Worm (Caenorhabditis elegans) whole organism, young adult: ENCODE results near the gene spon-1.
"Not testable (repeated sequence)": the region's sequence is repeated elsewhere in the genome, so short reads cannot be mapped to it uniquely, and the experiment has no call there.

Experiments
- B0336.3 ChIP-seq: fragments of 200-800 bp; sonication (Bioruptor generic); IDR thresholded peaks from 2 replicates; pipeline ENCODE4 v1.3.6; 2022; ENCODE audit warnings: missing genetic modification characterization, missing compliant biosample characterization
- F22D6.2 ChIP-seq: sonication (generic microtip); optimal IDR thresholded peaks from 2 replicates; lab custom pipeline; 2016; ENCODE audit warnings: mild to moderate bottlenecking, missing genetic modification characterization, missing compliant biosample characterization
- F33H1.4 ChIP-seq: fragments of 200-800 bp; sonication (Bioruptor generic); IDR thresholded peaks from 2 replicates; pipeline ENCODE4 v1.3.6; 2022; ENCODE audit warnings: missing genetic modification reagents, missing genetic modification characterization, missing compliant biosample characterization
- F39B2.1 ChIP-seq: fragments of 200-800 bp; sonication (Bioruptor generic); IDR thresholded peaks from 2 replicates; pipeline ENCODE4 v1.3.6; 2022; ENCODE audit warnings: missing genetic modification reagents, missing genetic modification characterization, missing compliant biosample characterization
- K11D2.4 ChIP-seq: fragments of 200-800 bp; sonication (Bioruptor generic); IDR thresholded peaks from 2 replicates; pipeline ENCODE4 v1.3.6; 2022; ENCODE audit warnings: missing genetic modification reagents, missing genetic modification characterization, missing compliant biosample characterization
- Y79H2A.3 ChIP-seq: fragments of 200-800 bp; sonication (Bioruptor generic); conservative IDR thresholded peaks from 2 replicates; pipeline ENCODE4 v1.3.6; 2022; ENCODE audit warnings: missing genetic modification reagents, missing genetic modification characterization, missing compliant biosample characterization
- aptf-3 ChIP-seq: fragments of 200-800 bp; sonication (Bioruptor generic); IDR thresholded peaks from 2 replicates; pipeline ENCODE4 v1.3.6; 2022; ENCODE audit warnings: missing genetic modification characterization, missing compliant biosample characterization
- atf-7 ChIP-seq: sonication (generic microtip); optimal IDR thresholded peaks from 2 replicates; lab custom pipeline; 2017; ENCODE audit warnings: mild to moderate bottlenecking, missing genetic modification characterization, missing compliant biosample characterization
- attf-3 ChIP-seq: fragments of 200-800 bp; sonication (Bioruptor generic); conservative IDR thresholded peaks from 2 replicates; pipeline ENCODE4 v1.3.6; 2022; ENCODE audit warnings: missing genetic modification reagents, missing genetic modification characterization, missing compliant biosample characterization
- bed-1 ChIP-seq: fragments of 200-800 bp; sonication (Bioruptor generic); IDR thresholded peaks from 2 replicates; pipeline ENCODE4 v1.3.6; 2022; ENCODE audit warnings: missing genetic modification reagents, missing genetic modification characterization, missing compliant biosample characterization
- ccch-3 ChIP-seq: fragments of 200-800 bp; sonication (Bioruptor generic); optimal IDR thresholded peaks from 2 replicates; lab custom pipeline; 2018; ENCODE audit warnings: mild to moderate bottlenecking, missing genetic modification characterization, missing compliant biosample characterization
- ceh-27 ChIP-seq: fragments of 200-800 bp; sonication (Bioruptor generic); optimal IDR thresholded peaks from 2 replicates; lab custom pipeline; 2018; ENCODE audit warnings: mild to moderate bottlenecking, missing genetic modification characterization, moderate library complexity, missing compliant biosample characterization
- die-1 ChIP-seq: sonication (generic microtip); optimal IDR thresholded peaks from 2 replicates; lab custom pipeline; 2016; ENCODE audit warnings: missing genotype, mild to moderate bottlenecking, missing genetic modification characterization, missing compliant biosample characterization
- efl-1 ChIP-seq: fragments of 150-350 bp; optimal IDR thresholded peaks from 2 replicates; lab custom pipeline; 2014; ENCODE audit warnings: missing biosample characterization, missing genetic modification reagents, missing genetic modification characterization
- egl-18 ChIP-seq: fragments of 200-800 bp; sonication (Bioruptor generic); IDR thresholded peaks from 2 replicates; pipeline ENCODE4 v1.3.6; 2022; ENCODE audit warnings: missing genetic modification reagents, missing genetic modification characterization, missing compliant biosample characterization
- ekl-4 ChIP-seq: fragments of 200-800 bp; sonication (Bioruptor generic); IDR thresholded peaks from 2 replicates; pipeline ENCODE4 v1.3.6; 2022; ENCODE audit warnings: missing genetic modification reagents, missing genetic modification characterization, missing compliant biosample characterization
- him-1 ChIP-seq: sonication (generic microtip); optimal IDR thresholded peaks from 2 replicates; lab custom pipeline; 2016; ENCODE audit warnings: missing genotype, missing genetic modification reagents, missing genetic modification characterization, missing compliant biosample characterization
- hlh-12 ChIP-seq: sonication (generic microtip); optimal IDR thresholded peaks from 2 replicates; lab custom pipeline; 2016; ENCODE audit warnings: missing genetic modification characterization, missing compliant biosample characterization
- hlh-26 ChIP-seq: fragments of 200-800 bp; sonication (Bioruptor generic); conservative IDR thresholded peaks from 2 replicates; pipeline ENCODE4 v1.3.6; 2022; ENCODE audit warnings: missing genetic modification reagents, missing genetic modification characterization, missing compliant biosample characterization
- hmg-1.2 ChIP-seq: fragments of 200-800 bp; sonication (Bioruptor generic); IDR thresholded peaks from 2 replicates; pipeline ENCODE4 v1.3.6; 2022; ENCODE audit warnings: missing genetic modification reagents, missing genetic modification characterization, missing compliant biosample characterization
- hsf-1 ChIP-seq: fragments of 200-800 bp; sonication (Bioruptor generic); IDR thresholded peaks from 2 replicates; pipeline ENCODE4 v1.3.6; 2022; ENCODE audit warnings: missing genetic modification reagents, missing genetic modification characterization, missing compliant biosample characterization
- lag-1 ChIP-seq: fragments of 200-800 bp; sonication (Bioruptor generic); IDR thresholded peaks from 2 replicates; pipeline ENCODE4 v1.3.6; 2022; ENCODE audit warnings: missing genetic modification reagents, missing genetic modification characterization, missing compliant biosample characterization
- let-607 ChIP-seq, 2 experiments: fragments of 200-800 bp in 1 of 2; sonication (Bioruptor generic) in 1 of 2; sonication (generic microtip) in 1 of 2; optimal IDR thresholded peaks; 2 replicates each; lab custom pipeline; 2016 to 2018; ENCODE audit warnings: mild to moderate bottlenecking in 2 of 2, missing compliant biosample characterization in 2 of 2, missing genetic modification characterization in 2 of 2, moderate library complexity in 2 of 2, missing genotype in 1 of 2
- lin-35 ChIP-seq, 3 experiments: fragments of 150-350 bp in 2 of 3; sonication (generic microtip) in 1 of 3; optimal IDR thresholded peaks; 2 replicates each; lab custom pipeline; 2014 to 2018; ENCODE audit warnings: missing biosample characterization in 3 of 3, missing genetic modification characterization in 3 of 3, missing genetic modification reagents in 3 of 3
- lin-40 ChIP-seq: sonication (generic microtip); optimal IDR thresholded peaks from 2 replicates; lab custom pipeline; 2016; ENCODE audit warnings: missing genetic modification characterization, mild to moderate bottlenecking, missing compliant biosample characterization, missing genotype, missing genetic modification reagents
- madf-3 ChIP-seq: fragments of 200-800 bp; sonication (Bioruptor generic); IDR thresholded peaks from 2 replicates; pipeline ENCODE4 v1.3.6; 2022; ENCODE audit warnings: missing genetic modification reagents, missing genetic modification characterization, missing compliant biosample characterization
- madf-6 ChIP-seq: fragments of 200-800 bp; sonication (Bioruptor generic); IDR thresholded peaks from 2 replicates; pipeline ENCODE4 v1.3.6; 2022; ENCODE audit warnings: missing genetic modification reagents, missing genetic modification characterization, missing compliant biosample characterization
- madf-8 ChIP-seq: fragments of 200-800 bp; sonication (Bioruptor generic); conservative IDR thresholded peaks from 2 replicates; pipeline ENCODE4 v1.3.6; 2022; ENCODE audit warnings: missing genetic modification reagents, missing genetic modification characterization, missing compliant biosample characterization
- mcd-1 ChIP-seq: fragments of 200-800 bp; sonication (Bioruptor generic); IDR thresholded peaks from 2 replicates; pipeline ENCODE4 v1.3.6; 2022; ENCODE audit warnings: missing genetic modification reagents, missing genetic modification characterization, missing compliant biosample characterization
- mes-4 ChIP-seq: sonication (generic microtip); optimal IDR thresholded peaks from 2 replicates; lab custom pipeline; 2016; ENCODE audit warnings: missing genotype, missing genetic modification characterization, missing compliant biosample characterization
- nfya-2 ChIP-seq: fragments of 200-800 bp; sonication (Bioruptor generic); IDR thresholded peaks from 2 replicates; pipeline ENCODE4 v1.3.6; 2022; ENCODE audit warnings: missing genetic modification reagents, missing genetic modification characterization, missing compliant biosample characterization
- nfyb-1 ChIP-seq: fragments of 200-800 bp; sonication (Bioruptor generic); IDR thresholded peaks from 2 replicates; pipeline ENCODE4 v1.3.6; 2022; ENCODE audit warnings: missing genetic modification reagents, missing genetic modification characterization, missing compliant biosample characterization
- nhr-27 ChIP-seq: fragments of 200-800 bp; sonication (Bioruptor generic); optimal IDR thresholded peaks from 2 replicates; lab custom pipeline; 2018; ENCODE audit warnings: mild to moderate bottlenecking, missing genetic modification characterization, moderate library complexity, missing compliant biosample characterization
- rcor-1 ChIP-seq: fragments of 200-800 bp; sonication (Bioruptor generic); IDR thresholded peaks from 2 replicates; pipeline ENCODE4 v1.3.6; 2022; ENCODE audit warnings: missing genetic modification reagents, missing genetic modification characterization, missing compliant biosample characterization
- repo-1 ChIP-seq: sonication (generic microtip); optimal IDR thresholded peaks from 2 replicates; lab custom pipeline; 2017; ENCODE audit warnings: mild to moderate bottlenecking, missing genetic modification characterization, missing compliant biosample characterization
- sea-2 ChIP-seq: fragments of 200-800 bp; sonication (Bioruptor generic); IDR thresholded peaks from 2 replicates; pipeline ENCODE4 v1.3.6; 2022; ENCODE audit warnings: missing genetic modification characterization, missing compliant biosample characterization
- snpc-1.1 ChIP-seq: sonication (generic microtip); optimal IDR thresholded peaks from 2 replicates; lab custom pipeline; 2017; ENCODE audit warnings: missing genetic modification characterization, mild to moderate bottlenecking, missing compliant biosample characterization, antibody characterized with exemption, moderate library complexity, missing genotype, missing genetic modification reagents; ENCODE audit not compliant: insufficient read depth
- tbx-9 ChIP-seq: sonication (generic microtip); optimal IDR thresholded peaks from 2 replicates; lab custom pipeline; 2016; ENCODE audit warnings: borderline replicate concordance, missing genetic modification characterization, inconsistent platforms, missing compliant biosample characterization
- ztf-18 ChIP-seq: sonication (generic microtip); optimal IDR thresholded peaks from 2 replicates; lab custom pipeline; 2016; ENCODE audit warnings: missing genotype, mild to moderate bottlenecking, missing genetic modification characterization, missing compliant biosample characterization
- ztf-22 ChIP-seq: fragments of 200-800 bp; sonication (Bioruptor generic); optimal IDR thresholded peaks from 2 replicates; lab custom pipeline; 2018; ENCODE audit warnings: mild to moderate bottlenecking, missing genetic modification characterization, moderate library complexity, missing compliant biosample characterization

The spon-1 gene

DNA sequence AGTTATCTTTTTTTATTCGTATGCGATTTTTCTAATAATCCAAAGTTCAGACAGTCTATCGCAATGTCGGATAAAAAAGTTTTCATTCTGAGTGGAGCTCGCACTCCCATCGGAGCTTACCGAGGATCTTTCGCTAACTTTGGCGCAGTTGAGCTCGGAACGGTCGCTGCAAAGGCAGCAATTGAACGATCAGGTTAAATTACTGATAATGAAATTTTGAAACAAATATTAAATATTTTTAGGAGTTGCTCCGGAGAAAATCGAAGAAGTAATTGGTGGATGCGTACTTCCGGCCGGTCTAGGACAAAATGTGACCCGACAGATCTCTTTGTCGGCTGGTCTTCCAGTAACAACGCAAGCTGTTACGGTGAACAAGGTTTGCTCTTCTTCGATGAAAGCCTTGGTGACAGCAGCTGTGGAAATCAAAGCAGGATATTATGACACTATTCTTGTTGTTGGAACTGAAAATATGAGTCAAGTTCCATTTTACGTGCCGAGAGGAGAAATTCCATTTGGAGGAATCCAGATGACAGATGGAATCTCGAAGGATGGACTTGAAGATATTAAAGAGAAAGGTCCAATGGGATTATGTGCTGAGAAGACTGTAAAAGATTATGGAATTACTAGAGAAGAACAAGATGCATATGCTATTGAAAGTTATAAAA lies 40.7 kb upstream of the spon-1 start, which contains the start of gene T02G5.7 (continued):
- no peak for TF ChIP-seq let-607 (tag; optimal IDR thresholded peaks at IDR 0.05; lab: Kevin White, UChicago)
- peak; percentile 20 for TF ChIP-seq ztf-22
- TF ChIP-seq ztf-18 (tag; lab: Kevin White, UChicago) = peak; percentile 15
- no peak for TF ChIP-seq Y79H2A.3 (GFP tag; lab: Robert Waterston, UW)
- 0 out of 2 replicates have a peak, but pooled peaks have one; percentile 17 for TF ChIP-seq ekl-4 (GFP tag; lab: Robert Waterston, UW)
- peak; percentile 8 for TF ChIP-seq repo-1
- peak; percentile 36 for TF ChIP-seq mcd-1 (GFP tag; lab: Robert Waterston, UW)
- no peak for TF ChIP-seq F33H1.4 (GFP tag; lab: Robert Waterston, UW)
- no peak for TF ChIP-seq F39B2.1 (GFP tag; lab: Robert Waterston, UW)
- TF ChIP-seq efl-1 (GFP tag; lab: Kevin White, UChicago) = no peak
- TF ChIP-seq nfyb-1 = peak; percentile 42; the same call in 1 of the 2 replicates
- no peak; the same call in 1 of the 2 replicates for TF ChIP-seq K11D2.4 (GFP tag; lab: Robert Waterston, UW)
- TF ChIP-seq egl-18 (GFP tag; lab: Robert Waterston, UW) = no peak
- TF ChIP-seq attf-3 (GFP tag; lab: Robert Waterston, UW) = no peak
- no peak; the same call in 1 of the 2 replicates for TF ChIP-seq hmg-1.2 (GFP tag; lab: Robert Waterston, UW)
- TF ChIP-seq nhr-27 (tag; lab: Kevin White, UChicago) = no peak
- TF ChIP-seq bed-1 (GFP tag; lab: Robert Waterston, UW) = no peak
- peak; percentile 59; the same call in 1 of the 2 replicates for TF ChIP-seq B0336.3 (GFP tag; lab: Robert Waterston, UW)
- TF ChIP-seq, all 124 proteins: peak for 18

- not testable (repeated sequence) for TF ChIP-seq mes-4 (tag; lab: Kevin White, UChicago); hsf-1 (GFP tag; lab: Robert Waterston, UW); rcor-1 (GFP tag; lab: Robert Waterston, UW)
- TF ChIP-seq, all 124 proteins: peak for 0; not testable (repeated sequence) for 124
Measured at ce11 chrII:7084021-7084420, 32.3 kb upstream of the spon-1 start, which contains the start of the genes T02G5.14 and T02G5.15. T02G5.14 (plus strand) TSS chrII:7084321. T02G5.15 (plus strand) TSS chrII:7084321.

- TF ChIP-seq madf-6 (GFP tag; lab: Robert Waterston, UW) = peak; percentile 73
- peak; percentile 54 for TF ChIP-seq madf-8
Measured at ce11 chrII:7088283-7088682, 28.1 kb upstream of the spon-1 start.

- no peak for TF ChIP-seq die-1 (tag; lab: Kevin White, UChicago)
- TF ChIP-seq hmg-1.2 (GFP tag; lab: Robert Waterston, UW) = peak; percentile 84
- no peak for TF ChIP-seq repo-1
- TF ChIP-seq ceh-27 (GFP tag; lab: Kevin White, UChicago) = no peak
- TF ChIP-seq, all 124 proteins: peak for 1
Measured at ce11 chrII:7090085-7090484, 26.3 kb upstream of the spon-1 start.

- TF ChIP-seq snpc-1.1 (tag; lab: Kevin White, UChicago) (no peak), hlh-12 (tag; lab: Kevin White, UChicago) (no peak), ccch-3 (no peak), lin-35 (GFP tag; optimal IDR thresholded peaks at IDR 0.05; lab: Kevin White, UChicago) (no peak), aptf-3 (GFP tag; lab: Robert Waterston, UW) (no peak), lag-1 (GFP tag; lab: Robert Waterston, UW) (no peak), him-1 (tag; lab: Kevin White, UChicago) (no peak), nhr-27 (tag; lab: Kevin White, UChicago) (no peak), attf-3 (GFP tag; lab: Robert Waterston, UW) (no peak), sea-2 (no peak), hlh-26 (GFP tag; lab: Robert Waterston, UW) (no peak), F22D6.2 (no peak), nfya-2 (GFP tag; lab: Robert Waterston, UW) (no peak), madf-3 (GFP tag; lab: Robert Waterston, UW) (no peak), atf-7 (no peak), tbx-9 (tag; lab: Kevin White, UChicago) (no peak), lin-40 (tag; lab: Kevin White, UChicago) (no peak)
Measured at ce11 chrII:7090852-7091251, 25.5 kb upstream of the spon-1 start.
